Worm (Caenorhabditis elegans): ENCODE measurements around the gene slc-46A.
"Not testable (repeated sequence)": the region's sequence is repeated elsewhere in the genome, so short reads cannot be mapped to it uniquely, and the experiment has no call there.

slc-46A gene

ce11 chrIV:5291207-5291606, 27.8 kb upstream of the slc-46A start:
- TF ChIP-seq sptf-1 (tag; optimal IDR thresholded peaks at IDR 0.05) (no peak), grh-1 (GFP tag; IDR thresholded peaks at IDR 0.05) (no peak), sox-4 (tag; optimal IDR thresholded peaks at IDR 0.05) (no peak), nhr-90 (tag; optimal IDR thresholded peaks at IDR 0.05; ENCODE audit: poor library complexity) (no peak), ces-1 (GFP tag; optimal IDR thresholded peaks at IDR 0.05) (no peak), ama-1 (optimal IDR thresholded peaks at IDR 0.05) (no peak), egl-27 (tag; optimal IDR thresholded peaks at IDR 0.05) (no peak), nhr-85 (tag) (no peak), nhr-76 (tag; optimal IDR thresholded peaks at IDR 0.05) (no peak), nhr-47 (tag; optimal IDR thresholded peaks at IDR 0.05) (no peak), nhr-28 (tag; optimal IDR thresholded peaks at IDR 0.05) (no peak)

- TF ChIP-seq unc-130 (tag; optimal IDR thresholded peaks at IDR 0.05), result no peak
- no peak for TF ChIP-seq efl-1 (optimal IDR thresholded peaks at IDR 0.05)
- peak in 1 of 2 experiments; percentile 54 for TF ChIP-seq efl-1 (GFP tag; optimal IDR thresholded peaks at IDR 0.05 in 1 of 2)
- TF ChIP-seq ztf-11 (tag; optimal IDR thresholded peaks at IDR 0.05), result no peak
- TF ChIP-seq dsc-1 (tag; optimal IDR thresholded peaks at IDR 0.05), result peak; percentile 58
These were observed 24.6 kb upstream of the slc-46A start for ce11 chrIV:5294467-5294866.

- not testable (repeated sequence) for TF ChIP-seq mep-1, fos-1, unc-30 (tag; optimal IDR thresholded peaks at IDR 0.05)
These were observed 23.8 kb upstream of the slc-46A start, which contains the start of gene msp-51 for ce11 chrIV:5295240-5295639. msp-51 (minus strand) TSS chrIV:5295340.

ce11 chrIV:5297436-5298012, 21.5 kb upstream of the slc-46A start, which contains the start of the genes ZK354.6 and msp-113:
ZK354.6 (minus strand) TSS chrIV:5297536.
msp-113 (plus strand) TSS chrIV:5297962.
- TF ChIP-seq nhr-85 (tag) (no peak), zag-1 (tag; optimal IDR thresholded peaks at IDR 0.05) (no peak), elt-3 (tag; optimal IDR thresholded peaks at IDR 0.05) (no peak), fkh-4 (tag; optimal IDR thresholded peaks at IDR 0.05; ENCODE audit: borderline replicate concordance) (no peak), efl-1 (optimal IDR thresholded peaks at IDR 0.05) (no peak), efl-1 (GFP tag; optimal IDR thresholded peaks at IDR 0.05 in 1 of 2) (no peak), pax-3 (tag; optimal IDR thresholded peaks at IDR 0.05) (no peak), tlp-1 (tag; optimal IDR thresholded peaks at IDR 0.05) (no peak), lsy-2 (tag; optimal IDR thresholded peaks at IDR 0.05) (no peak), snu-23 (GFP tag; optimal IDR thresholded peaks at IDR 0.05) (no peak)

- no peak for TF ChIP-seq jun-1 (tag; optimal IDR thresholded peaks at IDR 0.05)
- TF ChIP-seq fkh-4 (tag; optimal IDR thresholded peaks at IDR 0.05; ENCODE audit: borderline replicate concordance), result no peak
- TF ChIP-seq mef-2 (tag; optimal IDR thresholded peaks at IDR 0.05), result no peak
- TF ChIP-seq isw-1 (GFP tag; IDR thresholded peaks at IDR 0.05), result no peak
- TF ChIP-seq sptf-1 (tag; optimal IDR thresholded peaks at IDR 0.05), result no peak
- no peak for TF ChIP-seq aly-2 (tag; optimal IDR thresholded peaks at IDR 0.05)
- no peak for TF ChIP-seq fkh-8 (tag; optimal IDR thresholded peaks at IDR 0.05)
- TF ChIP-seq ztf-11 (tag; optimal IDR thresholded peaks at IDR 0.05), result no peak
- no peak for TF ChIP-seq nhr-84 (tag; optimal IDR thresholded peaks at IDR 0.05)
- TF ChIP-seq alr-1 (tag; optimal IDR thresholded peaks at IDR 0.05; ENCODE audit: borderline replicate concordance), result no peak
- no peak for TF ChIP-seq nhr-11 (tag; optimal IDR thresholded peaks at IDR 0.05)
- TF ChIP-seq F16B12.6 (tag; optimal IDR thresholded peaks at IDR 0.05), result no peak
These were observed 16.0 kb upstream of the slc-46A start, which contains the start of gene ZK354.7 for ce11 chrIV:5303030-5303429. ZK354.7 (minus strand) TSS chrIV:5303130.

All from whole organism, L1 larva.